Fruit fly (Drosophila melanogaster) Kc167 (cell line): ENCODE data around the gene CG9682.

Source experiments
- Myc ChIP-seq: fragments of >200 bp; optimal IDR thresholded peaks from 2 replicates; lab custom pipeline; 2017; ENCODE audit warnings: missing external identifiers
- Sin3A ChIP-seq: fragments of >200 bp; optimal IDR thresholded peaks from 2 replicates; lab custom pipeline; 2018; ENCODE audit warnings: missing external identifiers
- psq ChIP-seq: fragments of >200 bp; optimal IDR thresholded peaks from 2 replicates; lab custom pipeline; 2017; ENCODE audit warnings: missing external identifiers

dm6 chr3R:30236994-30237393 lies 13.7 kb upstream of the CG9682 start:
- TF ChIP-seq psq (lab: Kevin White, UChicago) = no peak
- TF ChIP-seq Sin3A = no peak
- TF ChIP-seq Myc (lab: Kevin White, UChicago) = no peak
